Worm (Caenorhabditis elegans): Measurements from ENCODE around the gene vps-29.

ce11 chrIII:10118818-10119217 lies 6.0 kb upstream of the vps-29 start, which contains the start of gene ZK1128.3:
- TF ChIP-seq W03F9.2 (tag; optimal IDR thresholded peaks at IDR 0.05) = no peak
- TF ChIP-seq dao-5 (tag; optimal IDR thresholded peaks at IDR 0.05) = no peak
